Fruit fly (Drosophila melanogaster) whole organism, embryonic: ENCODE data around the gene CG5608.

Experiments
- ATbp ChIP-seq: fragments of 200-800 bp; sonication (Bioruptor generic); optimal IDR thresholded peaks from 2 replicates; lab custom pipeline; 2017; ENCODE audit warnings: missing biosample characterization, mild to moderate bottlenecking, missing genetic modification characterization, missing genetic modification reagents
- Antp ChIP-seq: fragments of 200-800 bp; sonication (Bioruptor generic); optimal IDR thresholded peaks from 3 replicates; lab custom pipeline; 2016; ENCODE audit warnings: missing biosample characterization, missing genetic modification characterization
- BtbVII ChIP-seq: fragments of 200-800 bp; sonication (Bioruptor generic); optimal IDR thresholded peaks from 3 replicates; lab custom pipeline; 2017; ENCODE audit warnings: missing biosample characterization, mild to moderate bottlenecking, missing genetic modification characterization
- CG11093 ChIP-seq: fragments of 200-800 bp; sonication (Bioruptor generic); IDR thresholded peaks from 3 replicates; pipeline ENCODE4 v1.3.6; 2022; ENCODE audit warnings: missing biosample characterization, missing genetic modification characterization
- CG11398 ChIP-seq: fragments of 200-800 bp; sonication (Bioruptor generic); optimal IDR thresholded peaks from 2 replicates; lab custom pipeline; 2016; ENCODE audit warnings: missing biosample characterization, missing genetic modification characterization
- CG1233 ChIP-seq: fragments of 200-800 bp; sonication (Bioruptor generic); optimal IDR thresholded peaks from 4 replicates; lab custom pipeline; 2018; ENCODE audit warnings: missing biosample characterization, mild to moderate bottlenecking, missing genetic modification characterization
- CG12942 ChIP-seq: fragments of 200-800 bp; sonication (Bioruptor generic); optimal IDR thresholded peaks from 3 replicates; lab custom pipeline; 2016; ENCODE audit warnings: missing biosample characterization, missing genetic modification characterization
- CG1832 ChIP-seq: fragments of 200-800 bp; sonication (Bioruptor generic); optimal IDR thresholded peaks from 2 replicates; lab custom pipeline; 2017; ENCODE audit warnings: missing biosample characterization, mild to moderate bottlenecking, missing genetic modification characterization, inconsistent platforms
- CG18619 ChIP-seq: fragments of 200-800 bp; sonication (Bioruptor generic); optimal IDR thresholded peaks from 3 replicates; lab custom pipeline; 2017; ENCODE audit warnings: missing biosample characterization, mild to moderate bottlenecking, missing genetic modification characterization
- CG2678 ChIP-seq: fragments of 200-800 bp; sonication (Bioruptor generic); optimal IDR thresholded peaks from 3 replicates; lab custom pipeline; 2019; ENCODE audit warnings: missing biosample characterization, mild to moderate bottlenecking, missing genetic modification characterization, moderate library complexity
- CG2875 ChIP-seq: fragments of 200-800 bp; sonication (Bioruptor generic); optimal IDR thresholded peaks from 2 replicates; lab custom pipeline; 2017; ENCODE audit warnings: missing biosample characterization, mild to moderate bottlenecking, missing genetic modification characterization, missing genetic modification reagents
- CG4617 ChIP-seq: fragments of 200-800 bp; sonication (Bioruptor generic); optimal IDR thresholded peaks from 3 replicates; lab custom pipeline; 2016; ENCODE audit warnings: missing biosample characterization, missing genetic modification characterization, borderline replicate concordance
- CG7372 ChIP-seq: fragments of 200-800 bp; sonication (Bioruptor generic); IDR thresholded peaks from 2 replicates; pipeline ENCODE4 v1.3.6; 2022; ENCODE audit warnings: missing biosample characterization, missing genetic modification characterization
- CG7556 ChIP-seq: fragments of 200-800 bp; sonication (Bioruptor generic); optimal IDR thresholded peaks from 2 replicates; lab custom pipeline; 2017; ENCODE audit warnings: missing biosample characterization, mild to moderate bottlenecking, missing genetic modification characterization
- CG7963 ChIP-seq: fragments of 200-800 bp; sonication (Bioruptor generic); IDR thresholded peaks from 3 replicates; pipeline ENCODE4 v1.3.6; 2022; ENCODE audit warnings: missing biosample characterization, missing genetic modification characterization; ENCODE audit not compliant: partially characterized antibody
- CrebB ChIP-seq: fragments of 200-800 bp; sonication (Bioruptor generic); optimal IDR thresholded peaks from 3 replicates; lab custom pipeline; 2018; ENCODE audit warnings: missing biosample characterization, mild to moderate bottlenecking, missing genetic modification characterization
- Dek ChIP-seq: fragments of 200-800 bp; sonication (Bioruptor generic); optimal IDR thresholded peaks from 3 replicates; lab custom pipeline; 2019; ENCODE audit warnings: missing biosample characterization, mild to moderate bottlenecking, missing genetic modification characterization, moderate library complexity
- E2f2 ChIP-seq: fragments of 200-800 bp; sonication (Bioruptor generic); IDR thresholded peaks from 2 replicates; pipeline ENCODE4 v1.3.6; 2022; ENCODE audit warnings: missing biosample characterization, missing genetic modification characterization
- Elba2 ChIP-seq: fragments of 200-800 bp; sonication (Bioruptor generic); optimal IDR thresholded peaks from 3 replicates; lab custom pipeline; 2016; ENCODE audit warnings: missing biosample characterization, missing genetic modification characterization
- Hmx ChIP-seq: fragments of 200-800 bp; sonication (Bioruptor generic); optimal IDR thresholded peaks from 2 replicates; lab custom pipeline; 2016; ENCODE audit warnings: missing biosample characterization, missing genetic modification characterization
- Hsf ChIP-seq: fragments of 200-800 bp; sonication (Bioruptor generic); optimal IDR thresholded peaks from 3 replicates; lab custom pipeline; 2016; ENCODE audit warnings: missing biosample characterization, missing genetic modification characterization
- Mad ChIP-seq: fragments of 200-800 bp; sonication (Bioruptor generic); optimal IDR thresholded peaks from 2 replicates; lab custom pipeline; 2016; ENCODE audit warnings: missing biosample characterization, missing genetic modification characterization
- az2 ChIP-seq: fragments of 200-800 bp; sonication (Bioruptor generic); optimal IDR thresholded peaks from 3 replicates; lab custom pipeline; 2016; ENCODE audit warnings: missing biosample characterization, missing genetic modification characterization
- cg ChIP-seq: fragments of 200-800 bp; sonication (Bioruptor generic); optimal IDR thresholded peaks from 3 replicates; lab custom pipeline; 2019; ENCODE audit warnings: missing biosample characterization, mild to moderate bottlenecking, missing genetic modification characterization, moderate library complexity
- chif ChIP-seq, 2 experiments: fragments of 200-800 bp; sonication (Bioruptor generic); optimal IDR thresholded peaks; 3 replicates each; lab custom pipeline; 2016; ENCODE audit warnings: missing biosample characterization in 2 of 2, missing genetic modification characterization in 2 of 2
- gem ChIP-seq: fragments of 200-800 bp; sonication (Bioruptor generic); optimal IDR thresholded peaks from 2 replicates; lab custom pipeline; 2019; ENCODE audit warnings: missing biosample characterization, mild to moderate bottlenecking, missing genetic modification characterization, moderate library complexity
- gfzf ChIP-seq: fragments of 200-800 bp; sonication (Bioruptor generic); optimal IDR thresholded peaks from 2 replicates; lab custom pipeline; 2016; ENCODE audit warnings: missing biosample characterization, mild to moderate bottlenecking, missing genetic modification characterization, moderate library complexity
- knrl ChIP-seq: fragments of 200-800 bp; sonication (Bioruptor generic); IDR thresholded peaks from 3 replicates; pipeline ENCODE4 v1.3.6; 2022; ENCODE audit warnings: missing biosample characterization, missing genetic modification characterization; ENCODE audit not compliant: partially characterized antibody
- lilli ChIP-seq: fragments of 200-800 bp; sonication (Bioruptor generic); optimal IDR thresholded peaks from 3 replicates; lab custom pipeline; 2016; ENCODE audit warnings: missing biosample characterization, missing genetic modification characterization
- lov ChIP-seq, 2 experiments: fragments of 200-800 bp in 1 of 2; fragments of >200 bp in 1 of 2; sonication (Bioruptor generic) in 1 of 2; IDR thresholded peaks in 1 of 2; optimal IDR thresholded peaks in 1 of 2; 2 replicates in 1 of 2; 3 replicates in 1 of 2; pipeline versions ENCODE4 v1.3.6 to Lab custom; 2017 to 2022; ENCODE audit warnings: missing biosample characterization in 1 of 2, missing genetic modification characterization in 1 of 2
- nerfin-1 ChIP-seq: fragments of 200-800 bp; sonication (Bioruptor generic); optimal IDR thresholded peaks from 3 replicates; lab custom pipeline; 2019; ENCODE audit warnings: missing biosample characterization, mild to moderate bottlenecking, missing genetic modification characterization, moderate library complexity
- nom ChIP-seq: fragments of 200-800 bp; sonication (Bioruptor generic); optimal IDR thresholded peaks from 2 replicates; lab custom pipeline; 2017; ENCODE audit warnings: missing biosample characterization, missing genetic modification characterization, mild to moderate bottlenecking, moderate library complexity, missing genetic modification reagents
- phol ChIP-seq: fragments of 200-800 bp; sonication (Bioruptor generic); optimal IDR thresholded peaks from 3 replicates; lab custom pipeline; 2018; ENCODE audit warnings: missing biosample characterization, mild to moderate bottlenecking, missing genetic modification characterization, moderate library complexity
- pita ChIP-seq: fragments of 200-800 bp; sonication (Bioruptor generic); optimal IDR thresholded peaks from 2 replicates; lab custom pipeline; 2017; ENCODE audit warnings: missing biosample characterization, mild to moderate bottlenecking, missing genetic modification characterization
- schlank ChIP-seq: fragments of 200-800 bp; sonication (Bioruptor generic); optimal IDR thresholded peaks from 2 replicates; lab custom pipeline; 2018; ENCODE audit warnings: missing biosample characterization, mild to moderate bottlenecking, missing genetic modification characterization
- sna ChIP-seq: fragments of 200-800 bp; sonication (Bioruptor generic); IDR thresholded peaks from 2 replicates; pipeline ENCODE4 v1.3.6; 2022; ENCODE audit warnings: missing biosample characterization, missing genetic modification characterization; ENCODE audit not compliant: partially characterized antibody
- stwl ChIP-seq: fragments of 200-800 bp; sonication (Bioruptor generic); optimal IDR thresholded peaks from 3 replicates; lab custom pipeline; 2018; ENCODE audit warnings: missing biosample characterization, mild to moderate bottlenecking, missing genetic modification characterization, moderate library complexity
- tgo ChIP-seq: fragments of 200-800 bp; sonication (Bioruptor generic); IDR thresholded peaks from 3 replicates; pipeline ENCODE4 v1.3.6; 2022; ENCODE audit warnings: missing biosample characterization, missing genetic modification characterization
- ttk ChIP-seq: fragments of 200-800 bp; sonication (Bioruptor generic); IDR thresholded peaks from 2 replicates; pipeline ENCODE4 v2.1.2; 2022; ENCODE audit warnings: missing biosample characterization, missing genetic modification characterization
- wek ChIP-seq: fragments of 200-800 bp; sonication (Bioruptor generic); optimal IDR thresholded peaks from 3 replicates; lab custom pipeline; 2018; ENCODE audit warnings: missing biosample characterization, mild to moderate bottlenecking, missing genetic modification characterization, moderate library complexity
- z ChIP-seq: fragments of 200-800 bp; sonication (Bioruptor generic); IDR thresholded peaks from 3 replicates; pipeline ENCODE4 v1.3.6; 2022; ENCODE audit warnings: missing biosample characterization, missing genetic modification characterization
- zen2 ChIP-seq: fragments of 200-800 bp; sonication (Bioruptor generic); IDR thresholded peaks from 3 replicates; pipeline ENCODE4 v1.3.6; 2022; ENCODE audit warnings: missing biosample characterization, missing genetic modification characterization; ENCODE audit not compliant: partially characterized antibody

Gene CG5608

DNA sequence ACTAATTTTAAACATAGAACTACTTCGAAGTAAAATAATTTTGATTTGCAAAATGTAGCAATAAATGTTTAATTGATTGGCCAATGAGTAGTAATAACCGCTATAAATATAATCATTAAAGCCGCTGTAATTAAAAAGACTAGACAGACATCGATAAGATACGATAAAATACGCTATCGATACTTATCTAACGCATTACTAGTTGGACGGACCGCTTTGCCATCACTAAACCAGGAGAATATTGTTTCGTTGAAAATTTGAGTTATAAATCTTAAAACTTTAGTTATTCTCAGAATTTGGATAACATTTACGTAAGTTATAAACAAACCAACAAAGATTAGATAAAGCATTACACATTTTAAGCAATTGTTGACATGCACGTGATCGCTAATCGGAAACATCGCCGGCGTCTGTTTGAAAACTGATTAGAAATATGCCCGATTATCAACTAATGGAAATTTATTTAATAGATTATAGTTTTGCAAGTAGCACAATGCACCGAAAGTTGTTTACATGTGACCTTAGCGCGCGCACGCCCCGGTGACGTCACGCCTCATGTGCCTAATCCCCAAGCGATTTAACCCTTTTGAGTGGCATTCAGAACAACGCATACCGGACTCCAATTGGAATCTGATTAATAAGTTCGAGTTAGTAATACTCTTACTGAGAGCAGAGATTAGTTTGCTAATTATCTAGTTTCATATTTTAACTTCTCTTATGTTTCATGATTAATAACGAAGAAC is 25.5 kb downstream of the CG5608 start, which contains the start of gene Desat1 (continued):
- TF ChIP-seq tgo (GFP tag; lab: Robert Waterston, UW) (no peak), CG1233 (no peak), knrl (GFP tag; lab: Robert Waterston, UW) (peak; percentile 90), ATbp (GFP tag; lab: Kevin White, UChicago) (no peak), E2f2 (GFP tag; lab: Robert Waterston, UW) (peak; percentile 49; the same call in 1 of the 2 replicates), chif (GFP tag; optimal IDR thresholded peaks at IDR 0.05; lab: Kevin White, UChicago) (no peak), sna (GFP tag; lab: Robert Waterston, UW) (peak; percentile 93), phol (tag; lab: Kevin White, UChicago) (peak; percentile 9), stwl (tag; lab: Kevin White, UChicago) (peak; percentile 86), gem (tag; lab: Kevin White, UChicago) (peak; percentile 11), CrebB (no peak), pita (no peak), Hsf (GFP tag; lab: Kevin White, UChicago) (no peak), Elba2 (GFP tag; lab: Kevin White, UChicago) (no peak), zen2 (peak; percentile 88), nerfin-1 (tag; lab: Kevin White, UChicago) (peak; percentile 19), CG7556 (GFP tag; lab: Kevin White, UChicago) (no peak), Dek (no peak), nom (GFP tag; lab: Kevin White, UChicago) (no peak), schlank (tag; lab: Kevin White, UChicago) (no peak), Mad (GFP tag; lab: Kevin White, UChicago) (no peak), CG11398 (GFP tag; lab: Kevin White, UChicago) (no peak), CG4617 (GFP tag; lab: Kevin White, UChicago) (peak; percentile 49), CG18619 (no peak), az2 (GFP tag; lab: Kevin White, UChicago) (no peak), CG12942 (GFP tag; lab: Kevin White, UChicago) (no peak), lov (optimal IDR thresholded peaks at IDR 0.05; lab: Kevin White, UChicago) (no peak), lov (GFP tag; IDR thresholded peaks at IDR 0.05; lab: Robert Waterston, UW) (no peak), CG1832 (GFP tag; lab: Kevin White, UChicago) (no peak), z (GFP tag; lab: Robert Waterston, UW) (no peak), BtbVII (GFP tag; lab: Kevin White, UChicago) (peak; percentile 46), ttk (no peak)

DNA sequence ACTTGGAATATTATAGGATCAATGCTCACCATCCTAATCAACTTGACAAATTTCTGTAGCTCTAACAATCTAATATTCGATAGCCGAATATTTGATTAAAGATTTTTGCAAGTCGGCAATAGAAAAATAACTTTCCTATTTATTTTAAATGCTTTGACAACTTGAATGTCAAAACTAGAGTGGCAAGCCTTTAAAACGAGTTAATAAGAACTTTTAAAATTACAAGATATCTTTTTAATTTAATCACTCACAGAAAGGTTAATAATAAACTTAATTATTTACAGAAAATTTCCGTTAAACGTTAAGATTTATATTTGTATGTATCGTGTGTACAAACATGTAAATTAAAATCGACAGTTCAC is 26.1 kb downstream of the CG5608 start, which contains the start of the genes CG17207 and CG46427:
CG17207 (minus strand) TSS at position 101 of the 362 bp plus-strand sequence.
CG46427 (minus strand) TSS at position 101 of the 362 bp plus-strand sequence.
- TF ChIP-seq Antp (GFP tag; lab: Kevin White, UChicago) (no peak), gfzf (GFP tag; lab: Kevin White, UChicago) (no peak), lilli (GFP tag; lab: Kevin White, UChicago) (no peak), cg (GFP tag; lab: Kevin White, UChicago) (no peak), wek (no peak), CG2678 (no peak), CG7963 (GFP tag; lab: Robert Waterston, UW) (no peak), CG2875 (GFP tag; lab: Kevin White, UChicago) (no peak), CG11093 (no peak), Hmx (GFP tag; lab: Kevin White, UChicago) (no peak), CG7372 (GFP tag; lab: Robert Waterston, UW) (no peak)
